Worm (Caenorhabditis elegans) whole organism, L2 larva: Measurements from ENCODE around the gene C38C10.3.

ENCODE experiments used
- lin-39 ChIP-seq: fragments of 150-350 bp; optimal IDR thresholded peaks from 2 replicates; lab custom pipeline; 2014; ENCODE audit warnings: missing biosample characterization, missing genetic modification reagents, missing genetic modification characterization
- unc-55 ChIP-seq: fragments of 150-350 bp; sonication (generic microtip); optimal IDR thresholded peaks from 3 replicates; lab custom pipeline; 2014; ENCODE audit warnings: missing biosample characterization, missing genetic modification reagents, missing genetic modification characterization

- no peak for TF ChIP-seq lin-39 (tag; lab: Kevin White, UChicago)
- TF ChIP-seq unc-55 (GFP tag; lab: Kevin White, UChicago): no peak
Observed at ce11 chrIII:9359060-9359459, 26.4 kb downstream of the C38C10.3 start, which contains the start of gene K04H4.5.
